Fruit fly (Drosophila melanogaster) whole organism, embryonic: ENCODE results near the gene CG4653.
A peak's percentile ranks its signal among the peaks of the same experiment; 100 is the strongest.

Experiments used
- Blimp-1 ChIP-seq: fragments of 200-800 bp; sonication (Bioruptor generic); optimal IDR thresholded peaks from 3 replicates; lab custom pipeline; 2018; ENCODE audit warnings: missing biosample characterization, missing genetic modification characterization, mild to moderate bottlenecking, moderate library complexity, missing genetic modification reagents
- CG10209 ChIP-seq: fragments of 200-800 bp; sonication (Bioruptor generic); optimal IDR thresholded peaks from 3 replicates; lab custom pipeline; 2017; ENCODE audit warnings: missing biosample characterization, mild to moderate bottlenecking, missing genetic modification characterization, missing genetic modification reagents
- CG10959 ChIP-seq: fragments of 200-800 bp; sonication (Bioruptor generic); IDR thresholded peaks from 2 replicates; pipeline ENCODE4 v1.3.6; 2022; ENCODE audit warnings: missing biosample characterization, missing genetic modification characterization
- CG11085 ChIP-seq: fragments of 200-800 bp; sonication (Bioruptor generic); IDR thresholded peaks from 2 replicates; pipeline ENCODE4 v1.3.6; 2022; ENCODE audit warnings: missing biosample characterization, missing genetic modification characterization
- CG11456 ChIP-seq: fragments of 200-800 bp; sonication (Bioruptor generic); IDR thresholded peaks from 3 replicates; pipeline ENCODE4 v1.3.6; 2022; ENCODE audit warnings: missing biosample characterization, missing genetic modification characterization
- CG12219 ChIP-seq: fragments of 200-800 bp; sonication (Bioruptor generic); optimal IDR thresholded peaks from 3 replicates; lab custom pipeline; 2018; ENCODE audit warnings: missing biosample characterization, mild to moderate bottlenecking, missing genetic modification characterization
- CG12299 ChIP-seq: fragments of 200-800 bp; sonication (Bioruptor generic); optimal IDR thresholded peaks from 2 replicates; lab custom pipeline; 2018; ENCODE audit warnings: missing biosample characterization, mild to moderate bottlenecking, missing genetic modification characterization
- CG13424 ChIP-seq: fragments of 200-800 bp; sonication (Bioruptor generic); optimal IDR thresholded peaks from 2 replicates; lab custom pipeline; 2019; ENCODE audit warnings: missing biosample characterization, mild to moderate bottlenecking, missing genetic modification characterization, moderate library complexity
- CG14050 ChIP-seq: fragments of 200-800 bp; sonication (Bioruptor generic); IDR thresholded peaks from 3 replicates; pipeline ENCODE4 v1.3.6; 2022; ENCODE audit warnings: missing biosample characterization, missing genetic modification characterization
- CG14667 ChIP-seq: fragments of 200-800 bp; sonication (Bioruptor generic); IDR thresholded peaks from 2 replicates; pipeline ENCODE4 v1.3.6; 2022; ENCODE audit warnings: missing biosample characterization, missing genetic modification characterization
- CG18476 ChIP-seq: fragments of 200-800 bp; sonication (Bioruptor generic); optimal IDR thresholded peaks from 2 replicates; lab custom pipeline; 2016; ENCODE audit warnings: missing biosample characterization, mild to moderate bottlenecking, missing genetic modification characterization
- CG30431 ChIP-seq: fragments of 200-800 bp; sonication (Bioruptor generic); optimal IDR thresholded peaks from 2 replicates; lab custom pipeline; 2017; ENCODE audit warnings: missing biosample characterization, missing genetic modification characterization
- CG3847 ChIP-seq: fragments of 200-800 bp; sonication (Bioruptor generic); IDR thresholded peaks from 2 replicates; pipeline ENCODE4 v1.3.6; 2022; ENCODE audit warnings: missing biosample characterization, missing genetic modification characterization
- CG4730 ChIP-seq: fragments of 200-800 bp; sonication (Bioruptor generic); IDR thresholded peaks from 2 replicates; pipeline ENCODE4 v1.3.6; 2022; ENCODE audit warnings: missing biosample characterization, missing genetic modification characterization
- CG5245 ChIP-seq: fragments of 200-800 bp; sonication (Bioruptor generic); optimal IDR thresholded peaks from 3 replicates; lab custom pipeline; 2016; ENCODE audit warnings: missing biosample characterization, missing genetic modification characterization
- CG6254 ChIP-seq: fragments of 200-800 bp; sonication (Bioruptor generic); optimal IDR thresholded peaks from 3 replicates; lab custom pipeline; 2017; ENCODE audit warnings: mild to moderate bottlenecking, missing biosample characterization, missing genetic modification reagents, missing genetic modification characterization
- CG6791 ChIP-seq: fragments of 200-800 bp; sonication (Bioruptor generic); IDR thresholded peaks from 3 replicates; pipeline ENCODE4 v1.3.6; 2022; ENCODE audit warnings: missing biosample characterization, missing genetic modification characterization; ENCODE audit not compliant: partially characterized antibody
- CG7928 ChIP-seq: fragments of 200-800 bp; sonication (Bioruptor generic); optimal IDR thresholded peaks from 2 replicates; lab custom pipeline; 2017; ENCODE audit warnings: missing biosample characterization, mild to moderate bottlenecking, missing genetic modification characterization
- CG8290 ChIP-seq, 3 experiments: fragments of 200-800 bp; sonication (Bioruptor generic); optimal IDR thresholded peaks; 2 replicates each; lab custom pipeline; 2016 to 2019; ENCODE audit warnings: missing biosample characterization in 3 of 3, missing genetic modification characterization in 3 of 3, mild to moderate bottlenecking in 2 of 3, moderate library complexity in 1 of 3
- CG9797 ChIP-seq: fragments of 200-800 bp; sonication (Bioruptor generic); optimal IDR thresholded peaks from 3 replicates; lab custom pipeline; 2018; ENCODE audit warnings: missing biosample characterization, mild to moderate bottlenecking, missing genetic modification characterization
- CoRest ChIP-seq: fragments of 200-800 bp; sonication (Bioruptor generic); optimal IDR thresholded peaks from 3 replicates; lab custom pipeline; 2018; ENCODE audit warnings: missing biosample characterization, mild to moderate bottlenecking, missing genetic modification characterization, moderate library complexity
- E2f2 ChIP-seq: fragments of 200-800 bp; sonication (Bioruptor generic); IDR thresholded peaks from 2 replicates; pipeline ENCODE4 v1.3.6; 2022; ENCODE audit warnings: missing biosample characterization, missing genetic modification characterization
- H15 ChIP-seq: fragments of 200-800 bp; sonication (Bioruptor generic); IDR thresholded peaks from 3 replicates; pipeline ENCODE4 v1.3.6; 2022; ENCODE audit warnings: missing biosample characterization, missing genetic modification characterization
- HLH3B ChIP-seq: fragments of 200-800 bp; sonication (Bioruptor generic); IDR thresholded peaks from 2 replicates; pipeline ENCODE4 v1.3.6; 2022; ENCODE audit warnings: missing biosample characterization, missing genetic modification characterization
- HLH4C ChIP-seq: fragments of 200-800 bp; sonication (Bioruptor generic); IDR thresholded peaks from 3 replicates; pipeline ENCODE4 v1.3.6; 2022; ENCODE audit warnings: missing biosample characterization, missing genetic modification characterization; ENCODE audit not compliant: partially characterized antibody
- Jarid2 ChIP-seq: fragments of 200-800 bp; sonication (Bioruptor generic); optimal IDR thresholded peaks from 3 replicates; lab custom pipeline; 2017; ENCODE audit warnings: mild to moderate bottlenecking, missing biosample characterization, missing genetic modification reagents, missing genetic modification characterization
- Lpt ChIP-seq: fragments of >200 bp; optimal IDR thresholded peaks from 2 replicates; lab custom pipeline; 2018; ENCODE audit warnings: missing biosample characterization, missing genetic modification characterization
- MTF-1 ChIP-seq: fragments of 200-800 bp; sonication (Bioruptor generic); optimal IDR thresholded peaks from 2 replicates; lab custom pipeline; 2018; ENCODE audit warnings: missing biosample characterization, mild to moderate bottlenecking, missing genetic modification characterization, borderline replicate concordance
- Pdp1 ChIP-seq, 2 experiments: fragments of 200-800 bp; sonication (Bioruptor generic); optimal IDR thresholded peaks; 3 replicates each; lab custom pipeline; 2016; ENCODE audit warnings: missing biosample characterization in 2 of 2, missing genetic modification characterization in 2 of 2, mild to moderate bottlenecking in 1 of 2, moderate library complexity in 1 of 2
- Rfx ChIP-seq: fragments of 200-800 bp; sonication (Bioruptor generic); IDR thresholded peaks from 2 replicates; pipeline ENCODE4 v1.3.6; 2022; ENCODE audit warnings: missing biosample characterization, missing genetic modification characterization
- Ssrp ChIP-seq: fragments of 200-800 bp; sonication (Bioruptor generic); optimal IDR thresholded peaks from 2 replicates; lab custom pipeline; 2018; ENCODE audit warnings: missing biosample characterization, mild to moderate bottlenecking, missing genetic modification characterization, moderate library complexity
- Xbp1 ChIP-seq: fragments of 200-800 bp; sonication (Bioruptor generic); optimal IDR thresholded peaks from 3 replicates; lab custom pipeline; 2016; ENCODE audit warnings: missing biosample characterization, mild to moderate bottlenecking, missing genetic modification characterization
- bigmax ChIP-seq: fragments of 200-800 bp; sonication (Bioruptor generic); optimal IDR thresholded peaks from 2 replicates; lab custom pipeline; 2018; ENCODE audit warnings: missing biosample characterization, mild to moderate bottlenecking, missing genetic modification characterization
- crp ChIP-seq, 2 experiments: fragments of 200-800 bp; sonication (Bioruptor generic); optimal IDR thresholded peaks; 2 replicates in 1 of 2; 3 replicates in 1 of 2; lab custom pipeline; 2017; ENCODE audit warnings: missing biosample characterization in 2 of 2, missing genetic modification characterization in 2 of 2, mild to moderate bottlenecking in 1 of 2, moderate library complexity in 1 of 2
- disco-r ChIP-seq: fragments of 200-800 bp; sonication (Bioruptor generic); optimal IDR thresholded peaks from 2 replicates; lab custom pipeline; 2016; ENCODE audit warnings: missing biosample characterization, missing genetic modification characterization
- en ChIP-seq: fragments of 200-800 bp; sonication (Bioruptor generic); optimal IDR thresholded peaks from 2 replicates; lab custom pipeline; 2016; ENCODE audit warnings: missing biosample characterization, missing genetic modification characterization
- exex ChIP-seq: fragments of 200-800 bp; sonication (Bioruptor generic); optimal IDR thresholded peaks from 4 replicates; lab custom pipeline; 2018; ENCODE audit warnings: missing biosample characterization, mild to moderate bottlenecking, missing genetic modification characterization, moderate library complexity
- hb ChIP-seq: fragments of 200-800 bp; sonication (Bioruptor generic); IDR thresholded peaks from 3 replicates; pipeline ENCODE4 v1.3.6; 2022; ENCODE audit warnings: missing biosample characterization, missing genetic modification characterization; ENCODE audit not compliant: partially characterized antibody
- her ChIP-seq: fragments of 200-800 bp; sonication (Bioruptor generic); optimal IDR thresholded peaks from 2 replicates; lab custom pipeline; 2016; ENCODE audit warnings: missing biosample characterization, missing genetic modification characterization
- nau ChIP-seq: fragments of 200-800 bp; sonication (Bioruptor generic); optimal IDR thresholded peaks from 3 replicates; lab custom pipeline; 2017; ENCODE audit warnings: missing biosample characterization, mild to moderate bottlenecking, missing genetic modification characterization, missing genetic modification reagents
- onecut ChIP-seq: fragments of 200-800 bp; sonication (Bioruptor generic); IDR thresholded peaks from 2 replicates; pipeline ENCODE4 v1.3.6; 2022; ENCODE audit warnings: missing biosample characterization, missing genetic modification characterization
- pros ChIP-seq: fragments of 200-800 bp; sonication (Bioruptor generic); optimal IDR thresholded peaks from 3 replicates; lab custom pipeline; 2019; ENCODE audit warnings: missing biosample characterization, mild to moderate bottlenecking, missing genetic modification characterization, moderate library complexity
- pzg ChIP-seq: fragments of 200-800 bp; sonication (Bioruptor generic); optimal IDR thresholded peaks from 3 replicates; lab custom pipeline; 2018; ENCODE audit warnings: missing biosample characterization, mild to moderate bottlenecking, missing genetic modification characterization, moderate library complexity
- run ChIP-seq: fragments of 200-800 bp; sonication (Bioruptor generic); optimal IDR thresholded peaks from 3 replicates; lab custom pipeline; 2018; ENCODE audit warnings: missing biosample characterization, mild to moderate bottlenecking, missing genetic modification characterization
- tup ChIP-seq: fragments of 200-800 bp; sonication (Bioruptor generic); optimal IDR thresholded peaks from 2 replicates; lab custom pipeline; 2016; ENCODE audit warnings: missing biosample characterization, mild to moderate bottlenecking, missing genetic modification characterization, moderate library complexity

Gene CG4653

DNA sequence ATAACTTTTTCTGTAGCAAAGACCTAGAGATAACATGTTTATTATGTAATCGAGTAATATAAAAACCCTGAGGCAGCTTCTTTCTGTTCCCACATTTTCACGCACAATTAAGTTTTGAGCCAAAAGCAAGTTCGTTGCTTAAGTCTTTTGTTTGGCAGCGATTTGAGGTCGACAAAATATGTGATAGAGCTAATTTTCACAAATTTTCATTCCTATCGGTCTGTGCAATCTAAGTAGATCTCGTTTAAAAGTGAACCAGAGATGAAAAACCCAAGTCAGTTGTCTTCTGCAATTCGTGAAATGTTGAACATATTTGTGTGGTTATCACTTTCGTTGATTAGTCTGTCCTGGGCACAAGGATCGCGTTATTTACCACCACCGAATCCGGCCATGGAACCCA is 34.0 kb downstream of the CG4653 start, which contains the start of gene TwdlZ:
Gene TwdlZ, plus strand, starts transcription at position 301 of the 400 bp plus-strand sequence.
- TF ChIP-seq CG8290 (GFP tag; optimal IDR thresholded peaks at IDR 0.05; lab: Kevin White, UChicago) (no peak), CG8290 (tag; optimal IDR thresholded peaks at IDR 0.05; lab: Kevin White, UChicago) (no peak), E2f2 (GFP tag; lab: Robert Waterston, UW) (no peak), Xbp1 (GFP tag; lab: Kevin White, UChicago) (no peak), Pdp1 (GFP tag; optimal IDR thresholded peaks at IDR 0.05; lab: Kevin White, UChicago) (peak in 1 of 2 experiments; percentile 17), CG6254 (GFP tag; lab: Kevin White, UChicago) (no peak), CG14667 (GFP tag; lab: Robert Waterston, UW) (no peak)

DNA sequence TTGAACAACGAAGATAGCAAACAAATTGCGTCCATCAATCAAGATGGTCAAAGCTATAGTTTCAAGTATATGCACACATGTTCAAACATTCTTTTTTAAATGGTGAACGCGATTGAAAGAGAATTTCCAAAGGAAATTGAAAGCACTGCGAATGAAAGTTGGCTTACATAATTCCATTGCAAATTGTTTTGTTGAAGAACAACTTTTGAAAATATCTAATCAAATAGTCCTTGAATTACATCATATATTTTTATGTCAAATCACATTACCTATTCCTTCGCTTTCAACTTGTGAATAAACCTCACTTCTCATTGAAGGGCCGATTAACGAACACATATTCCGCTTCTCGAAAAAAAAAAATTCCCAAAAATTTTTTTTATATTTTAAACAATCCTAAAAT is 36.7 kb downstream of the CG4653 start, which contains the start of gene CG32568:
Gene CG32568, plus strand, starts transcription at position 301 of the 400 bp plus-strand sequence.
- no peak for TF ChIP-seq Jarid2 (GFP tag; lab: Kevin White, UChicago)
- no peak for TF ChIP-seq onecut (GFP tag; lab: Robert Waterston, UW)
- no peak for TF ChIP-seq CG12299 (tag; lab: Kevin White, UChicago)
- TF ChIP-seq CG10209 (GFP tag; lab: Kevin White, UChicago) = no peak
- no peak for TF ChIP-seq HLH3B (GFP tag; lab: Robert Waterston, UW)
- TF ChIP-seq run (tag; lab: Kevin White, UChicago) = no peak
- no peak for TF ChIP-seq CoRest (tag; lab: Kevin White, UChicago)
- no peak for TF ChIP-seq HLH4C (GFP tag; lab: Robert Waterston, UW)
- no peak for TF ChIP-seq crp (GFP tag; optimal IDR thresholded peaks at IDR 0.05; lab: Kevin White, UChicago)

DNA sequence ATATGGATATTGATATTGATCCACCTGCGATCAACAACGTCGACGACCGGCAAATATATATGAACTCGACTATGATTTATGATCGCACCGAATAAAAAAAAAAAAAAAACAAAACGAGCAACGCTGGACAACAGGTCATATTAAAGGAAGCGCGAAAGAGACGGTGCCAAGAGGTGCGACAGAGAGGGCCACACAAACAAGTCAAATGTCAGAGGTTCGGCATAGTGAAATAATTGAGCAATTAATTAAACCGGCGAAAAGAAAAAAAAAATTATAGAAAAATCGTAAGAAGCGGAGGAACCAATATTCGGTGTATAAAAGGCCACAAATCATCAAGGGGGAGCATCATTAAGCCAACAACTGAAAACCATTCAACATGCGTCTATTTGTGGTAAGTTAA is 38.7 kb downstream of the CG4653 start, which contains the start of gene Twdlalpha:
Gene Twdlalpha, plus strand, starts transcription at position 301 of the 400 bp plus-strand sequence.
- TF ChIP-seq CG9797 (GFP tag; lab: Kevin White, UChicago) (no peak), Rfx (no peak), CG30431 (GFP tag; lab: Kevin White, UChicago) (no peak), CG13424 (no peak), CG12219 (no peak), en (GFP tag; lab: Kevin White, UChicago) (no peak), tup (GFP tag; lab: Kevin White, UChicago) (no peak), CG18476 (GFP tag; lab: Kevin White, UChicago) (no peak), bigmax (no peak), pzg (GFP tag; lab: Kevin White, UChicago) (no peak), Blimp-1 (GFP tag; lab: Kevin White, UChicago) (no peak), CG7928 (no peak), nau (GFP tag; lab: Kevin White, UChicago) (no peak), disco-r (GFP tag; lab: Kevin White, UChicago) (no peak), hb (GFP tag; lab: Robert Waterston, UW) (no peak), Ssrp (tag; lab: Kevin White, UChicago) (no peak), onecut (GFP tag; lab: Robert Waterston, UW) (no peak), MTF-1 (GFP tag; lab: Kevin White, UChicago) (no peak), CG3847 (GFP tag; lab: Robert Waterston, UW) (no peak), her (no peak)

DNA sequence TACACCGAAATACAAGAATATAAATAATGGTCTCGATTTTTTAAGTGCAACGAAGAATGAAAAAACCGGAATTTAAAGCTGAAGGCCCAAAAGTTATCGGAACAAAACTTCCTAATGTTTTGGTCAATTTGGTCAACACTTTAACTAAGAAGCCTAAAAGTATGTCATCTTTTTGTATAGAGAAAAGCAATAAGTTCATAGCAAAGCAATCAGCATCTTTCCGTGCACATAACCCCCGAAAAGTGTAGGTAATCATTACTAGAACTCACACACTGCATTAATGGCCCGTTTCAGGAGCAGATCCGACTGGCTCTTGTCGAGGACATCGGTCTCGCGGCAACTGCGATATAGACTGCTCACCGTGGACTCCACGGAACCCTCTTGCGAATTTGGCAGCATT is 40.5 kb downstream of the CG4653 start:
- no peak for TF ChIP-seq pros
- TF ChIP-seq Lpt (GFP tag; lab: Kevin White, UChicago) = no peak
- 0 out of 3 replicates have a peak, but pooled peaks have one; percentile 9 for TF ChIP-seq CG6791
- no peak for TF ChIP-seq CG11456 (GFP tag; lab: Robert Waterston, UW)
- no peak for TF ChIP-seq CG11085
- no peak for TF ChIP-seq exex (tag; lab: Kevin White, UChicago)
- no peak for TF ChIP-seq CG5245 (GFP tag; lab: Kevin White, UChicago)
- no peak for TF ChIP-seq CG14050 (GFP tag; lab: Robert Waterston, UW)
- no peak for TF ChIP-seq CG4730 (GFP tag; lab: Robert Waterston, UW)
- TF ChIP-seq H15 (GFP tag; lab: Robert Waterston, UW) = no peak
- peak; percentile 44 for TF ChIP-seq CG8290 (GFP tag; optimal IDR thresholded peaks at IDR 0.05; lab: Kevin White, UChicago)
- no peak for TF ChIP-seq CG8290 (tag; optimal IDR thresholded peaks at IDR 0.05; lab: Kevin White, UChicago)
- TF ChIP-seq CG10959 (GFP tag; lab: Robert Waterston, UW) = no peak
